Fruit fly (Drosophila melanogaster) whole organism, embryonic: Measurements from ENCODE around the gene Top3alpha.

ENCODE experiments used
- Antp ChIP-seq: fragments of 200-800 bp; sonication (Bioruptor generic); optimal IDR thresholded peaks from 3 replicates; lab custom pipeline; 2016; ENCODE audit warnings: missing biosample characterization, missing genetic modification characterization
- B-H2 ChIP-seq: fragments of 200-800 bp; sonication (Bioruptor generic); optimal IDR thresholded peaks from 2 replicates; lab custom pipeline; 2018; ENCODE audit warnings: missing biosample characterization, mild to moderate bottlenecking, missing genetic modification characterization
- CG11398 ChIP-seq: fragments of 200-800 bp; sonication (Bioruptor generic); optimal IDR thresholded peaks from 2 replicates; lab custom pipeline; 2016; ENCODE audit warnings: missing biosample characterization, missing genetic modification characterization
- CG11695 ChIP-seq: fragments of 200-800 bp; sonication (Bioruptor generic); IDR thresholded peaks from 3 replicates; pipeline ENCODE4 v1.3.6; 2022; ENCODE audit warnings: missing biosample characterization, missing genetic modification characterization
- CG12071 ChIP-seq: fragments of 200-800 bp; sonication (Bioruptor generic); optimal IDR thresholded peaks from 3 replicates; lab custom pipeline; 2018; ENCODE audit warnings: missing biosample characterization, mild to moderate bottlenecking, missing genetic modification characterization
- CG12769 ChIP-seq: fragments of 200-800 bp; sonication (Bioruptor generic); optimal IDR thresholded peaks from 2 replicates; lab custom pipeline; 2019; ENCODE audit warnings: missing biosample characterization, mild to moderate bottlenecking, missing genetic modification characterization, moderate library complexity
- CG12942 ChIP-seq: fragments of 200-800 bp; sonication (Bioruptor generic); optimal IDR thresholded peaks from 3 replicates; lab custom pipeline; 2016; ENCODE audit warnings: missing biosample characterization, missing genetic modification characterization
- CG14050 ChIP-seq: fragments of 200-800 bp; sonication (Bioruptor generic); IDR thresholded peaks from 3 replicates; pipeline ENCODE4 v1.3.6; 2022; ENCODE audit warnings: missing biosample characterization, missing genetic modification characterization
- CG15601 ChIP-seq: fragments of 200-800 bp; sonication (Bioruptor generic); optimal IDR thresholded peaks from 3 replicates; lab custom pipeline; 2019; ENCODE audit warnings: missing biosample characterization, mild to moderate bottlenecking, missing genetic modification characterization, moderate library complexity
- CG16779 ChIP-seq: fragments of 200-800 bp; sonication (Bioruptor generic); IDR thresholded peaks from 2 replicates; pipeline ENCODE4 v1.3.6; 2022; ENCODE audit warnings: missing biosample characterization, missing genetic modification characterization
- CG17186 ChIP-seq: fragments of 200-800 bp; sonication (Bioruptor generic); optimal IDR thresholded peaks from 3 replicates; lab custom pipeline; 2017; ENCODE audit warnings: missing biosample characterization, missing genetic modification reagents, missing genetic modification characterization
- CG17829 ChIP-seq: fragments of 200-800 bp; optimal IDR thresholded peaks from 2 replicates; lab custom pipeline; 2019; ENCODE audit warnings: missing biosample characterization, mild to moderate bottlenecking, missing genetic modification characterization, moderate library complexity
- CG32772 ChIP-seq: fragments of 200-800 bp; sonication (Bioruptor generic); IDR thresholded peaks from 2 replicates; pipeline ENCODE4 v1.3.6; 2022; ENCODE audit warnings: missing biosample characterization, missing genetic modification characterization
- CG5245 ChIP-seq: fragments of 200-800 bp; sonication (Bioruptor generic); optimal IDR thresholded peaks from 3 replicates; lab custom pipeline; 2016; ENCODE audit warnings: missing biosample characterization, missing genetic modification characterization
- CG6254 ChIP-seq: fragments of 200-800 bp; sonication (Bioruptor generic); optimal IDR thresholded peaks from 3 replicates; lab custom pipeline; 2017; ENCODE audit warnings: mild to moderate bottlenecking, missing biosample characterization, missing genetic modification reagents, missing genetic modification characterization
- CG6689 ChIP-seq: fragments of 200-800 bp; sonication (Bioruptor generic); IDR thresholded peaks from 2 replicates; pipeline ENCODE4 v1.3.6; 2022; ENCODE audit warnings: missing biosample characterization, missing genetic modification characterization
- CG6813 ChIP-seq: fragments of 200-800 bp; sonication (Bioruptor generic); optimal IDR thresholded peaks from 2 replicates; lab custom pipeline; 2017; ENCODE audit warnings: missing biosample characterization, missing genetic modification characterization, mild to moderate bottlenecking, moderate library complexity, missing genetic modification reagents
- CG7745 ChIP-seq: fragments of 200-800 bp; sonication (Bioruptor generic); optimal IDR thresholded peaks from 2 replicates; lab custom pipeline; 2018; ENCODE audit warnings: missing biosample characterization, mild to moderate bottlenecking, missing genetic modification characterization, moderate library complexity
- CG8281 ChIP-seq: fragments of 200-800 bp; sonication (Bioruptor generic); optimal IDR thresholded peaks from 2 replicates; lab custom pipeline; 2018; ENCODE audit warnings: missing biosample characterization, mild to moderate bottlenecking, missing genetic modification characterization, moderate library complexity
- CG8290 ChIP-seq, 3 experiments: fragments of 200-800 bp; sonication (Bioruptor generic); optimal IDR thresholded peaks; 2 replicates each; lab custom pipeline; 2016 to 2019; ENCODE audit warnings: missing biosample characterization in 3 of 3, missing genetic modification characterization in 3 of 3, mild to moderate bottlenecking in 2 of 3, moderate library complexity in 1 of 3
- CG8359 ChIP-seq: fragments of 200-800 bp; sonication (Bioruptor generic); optimal IDR thresholded peaks from 2 replicates; lab custom pipeline; 2017; ENCODE audit warnings: missing biosample characterization, mild to moderate bottlenecking, missing genetic modification characterization, borderline replicate concordance
- CrebB ChIP-seq: fragments of 200-800 bp; sonication (Bioruptor generic); optimal IDR thresholded peaks from 3 replicates; lab custom pipeline; 2018; ENCODE audit warnings: missing biosample characterization, mild to moderate bottlenecking, missing genetic modification characterization
- Dek ChIP-seq: fragments of 200-800 bp; sonication (Bioruptor generic); optimal IDR thresholded peaks from 3 replicates; lab custom pipeline; 2019; ENCODE audit warnings: missing biosample characterization, mild to moderate bottlenecking, missing genetic modification characterization, moderate library complexity
- Doc3 ChIP-seq: fragments of 200-800 bp; sonication (Bioruptor generic); IDR thresholded peaks from 3 replicates; pipeline ENCODE4 v1.3.6; 2022; ENCODE audit warnings: missing biosample characterization, missing genetic modification characterization; ENCODE audit not compliant: partially characterized antibody
- ERR ChIP-seq: fragments of 200-800 bp; sonication (Bioruptor generic); optimal IDR thresholded peaks from 2 replicates; lab custom pipeline; 2016; ENCODE audit warnings: missing biosample characterization, missing genetic modification characterization
- HmgZ ChIP-seq: fragments of 200-800 bp; sonication (Bioruptor generic); optimal IDR thresholded peaks from 2 replicates; lab custom pipeline; 2018; ENCODE audit warnings: missing biosample characterization, mild to moderate bottlenecking, missing genetic modification characterization
- Hr3 ChIP-seq: fragments of 200-800 bp; sonication (Bioruptor generic); optimal IDR thresholded peaks from 3 replicates; lab custom pipeline; 2016; ENCODE audit warnings: missing biosample characterization, missing genetic modification characterization
- Kr ChIP-seq: fragments of 200-800 bp; sonication (Bioruptor generic); optimal IDR thresholded peaks from 2 replicates; lab custom pipeline; 2017; ENCODE audit warnings: missing biosample characterization, mild to moderate bottlenecking, missing genetic modification characterization
- Oaz ChIP-seq: fragments of 200-800 bp; sonication (Bioruptor generic); IDR thresholded peaks from 2 replicates; pipeline ENCODE4 v1.3.6; 2022; ENCODE audit warnings: missing biosample characterization, missing genetic modification characterization
- Oli ChIP-seq: fragments of 200-800 bp; sonication (Bioruptor generic); optimal IDR thresholded peaks from 2 replicates; lab custom pipeline; 2018; ENCODE audit warnings: missing biosample characterization, mild to moderate bottlenecking, missing genetic modification characterization, moderate library complexity
- Spps ChIP-seq: fragments of 200-800 bp; sonication (Bioruptor generic); optimal IDR thresholded peaks from 2 replicates; lab custom pipeline; 2018; ENCODE audit warnings: missing biosample characterization, mild to moderate bottlenecking, missing genetic modification characterization
- Stat92E ChIP-seq, 3 experiments: fragments of >200 bp in 2 of 3; fragments of 200-800 bp in 1 of 3; sonication (Bioruptor generic) in 1 of 3; optimal IDR thresholded peaks; 2 replicates each; lab custom pipeline; 2017 to 2019; ENCODE audit warnings: missing biosample characterization in 3 of 3, missing genetic modification characterization in 3 of 3, mild to moderate bottlenecking in 1 of 3, moderate library complexity in 1 of 3
- Xbp1 ChIP-seq: fragments of 200-800 bp; sonication (Bioruptor generic); optimal IDR thresholded peaks from 3 replicates; lab custom pipeline; 2016; ENCODE audit warnings: missing biosample characterization, mild to moderate bottlenecking, missing genetic modification characterization
- bbx ChIP-seq: fragments of 200-800 bp; sonication (Bioruptor generic); IDR thresholded peaks from 2 replicates; pipeline ENCODE4 v1.3.6; 2022; ENCODE audit warnings: missing biosample characterization, missing genetic modification characterization; ENCODE audit not compliant: partially characterized antibody
- dpn ChIP-seq, 2 experiments: fragments of 200-800 bp; sonication (Bioruptor generic); optimal IDR thresholded peaks; 3 replicates each; lab custom pipeline; 2016; ENCODE audit warnings: missing biosample characterization in 2 of 2, missing genetic modification characterization in 2 of 2
- hb ChIP-seq: fragments of 200-800 bp; sonication (Bioruptor generic); IDR thresholded peaks from 3 replicates; pipeline ENCODE4 v1.3.6; 2022; ENCODE audit warnings: missing biosample characterization, missing genetic modification characterization; ENCODE audit not compliant: partially characterized antibody
- hkb ChIP-seq, 2 experiments: fragments of 200-800 bp in 1 of 2; fragments of >200 bp in 1 of 2; sonication (Bioruptor generic) in 1 of 2; IDR thresholded peaks in 1 of 2; optimal IDR thresholded peaks in 1 of 2; 2 replicates each; pipeline versions ENCODE4 v1.3.6 to Lab custom; 2017 to 2022; ENCODE audit warnings: missing biosample characterization in 1 of 2, missing genetic modification characterization in 1 of 2
- ind ChIP-seq: fragments of 200-800 bp; sonication (Bioruptor generic); optimal IDR thresholded peaks from 3 replicates; lab custom pipeline; 2016; ENCODE audit warnings: missing biosample characterization, missing genetic modification characterization
- jumu ChIP-seq: fragments of 200-800 bp; sonication (Bioruptor generic); optimal IDR thresholded peaks from 3 replicates; lab custom pipeline; 2016; ENCODE audit warnings: missing biosample characterization, missing genetic modification characterization
- ken ChIP-seq: fragments of 200-800 bp; sonication (Bioruptor generic); IDR thresholded peaks from 3 replicates; pipeline ENCODE4 v1.3.6; 2022; ENCODE audit warnings: missing biosample characterization, missing genetic modification characterization
- knrl ChIP-seq: fragments of 200-800 bp; sonication (Bioruptor generic); IDR thresholded peaks from 3 replicates; pipeline ENCODE4 v1.3.6; 2022; ENCODE audit warnings: missing biosample characterization, missing genetic modification characterization; ENCODE audit not compliant: partially characterized antibody
- luna ChIP-seq: fragments of 200-800 bp; sonication (Bioruptor generic); optimal IDR thresholded peaks from 2 replicates; lab custom pipeline; 2016; ENCODE audit warnings: missing biosample characterization, missing genetic modification characterization
- odd ChIP-seq: fragments of 200-800 bp; sonication (Bioruptor generic); optimal IDR thresholded peaks from 2 replicates; lab custom pipeline; 2017; ENCODE audit warnings: missing biosample characterization, mild to moderate bottlenecking, missing genetic modification characterization
- pita ChIP-seq: fragments of 200-800 bp; sonication (Bioruptor generic); optimal IDR thresholded peaks from 2 replicates; lab custom pipeline; 2017; ENCODE audit warnings: missing biosample characterization, mild to moderate bottlenecking, missing genetic modification characterization
- run ChIP-seq: fragments of 200-800 bp; sonication (Bioruptor generic); optimal IDR thresholded peaks from 3 replicates; lab custom pipeline; 2018; ENCODE audit warnings: missing biosample characterization, mild to moderate bottlenecking, missing genetic modification characterization
- slp2 ChIP-seq: fragments of 200-800 bp; sonication (Bioruptor generic); optimal IDR thresholded peaks from 2 replicates; lab custom pipeline; 2016; ENCODE audit warnings: missing biosample characterization, missing genetic modification characterization
- tio ChIP-seq: fragments of 200-800 bp; sonication (Bioruptor generic); optimal IDR thresholded peaks from 2 replicates; lab custom pipeline; 2017; ENCODE audit warnings: missing biosample characterization, missing genetic modification characterization, inconsistent platforms
- unc-4 ChIP-seq: fragments of 200-800 bp; sonication (Bioruptor generic); IDR thresholded peaks from 2 replicates; pipeline ENCODE4 v1.3.6; 2022; ENCODE audit warnings: missing biosample characterization, missing genetic modification characterization; ENCODE audit not compliant: partially characterized antibody
- vvl ChIP-seq: fragments of 200-800 bp; sonication (Bioruptor generic); IDR thresholded peaks from 2 replicates; pipeline ENCODE4 v1.3.6; 2022; ENCODE audit warnings: missing biosample characterization, missing genetic modification characterization

Top3alpha gene

DNA sequence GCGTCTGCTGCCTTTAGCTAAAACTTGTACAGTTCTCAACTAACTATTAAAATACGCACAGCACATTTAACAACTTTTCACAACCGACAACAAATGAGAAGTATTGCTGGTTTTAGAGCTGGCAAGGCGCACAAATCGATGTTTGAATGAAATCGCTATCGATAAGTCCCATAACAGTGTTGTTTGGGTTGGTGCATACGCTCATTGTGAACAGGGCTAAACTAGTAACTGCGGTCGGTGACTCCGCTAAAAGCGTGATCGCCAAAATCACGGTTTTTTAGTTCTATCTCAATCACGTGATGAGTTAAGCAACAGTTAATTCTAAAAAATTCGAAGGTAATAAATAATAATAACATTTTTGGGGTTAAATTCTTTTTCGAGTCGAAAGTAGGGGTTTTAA, 44.6 kb upstream of the Top3alpha start, which contains the start of gene Top2 (continued):
- TF ChIP-seq CG12071 (GFP tag; lab: Kevin White, UChicago) (no peak), HmgZ (tag; lab: Kevin White, UChicago) (peak; percentile 84), Xbp1 (GFP tag; lab: Kevin White, UChicago) (peak; percentile 51), CG6813 (GFP tag; lab: Kevin White, UChicago) (no peak), CG5245 (peak; percentile 4), ken (GFP tag; lab: Robert Waterston, UW) (0 out of 3 replicates have a peak, but pooled peaks have one; percentile 7), CrebB (tag; lab: Kevin White, UChicago) (no peak), hkb (optimal IDR thresholded peaks at IDR 0.05; lab: Kevin White, UChicago) (no peak), hkb (GFP tag; IDR thresholded peaks at IDR 0.05; lab: Robert Waterston, UW) (peak; percentile 29; the same call in 1 of the 2 replicates), pita (GFP tag; lab: Kevin White, UChicago) (peak; percentile 95), luna (GFP tag; lab: Kevin White, UChicago) (no peak), CG8281 (tag; lab: Kevin White, UChicago) (no peak), Dek (tag; lab: Kevin White, UChicago) (peak; percentile 54), Antp (GFP tag; lab: Kevin White, UChicago) (peak; percentile 43), hb (GFP tag; lab: Robert Waterston, UW) (peak; percentile 76), CG6254 (GFP tag; lab: Kevin White, UChicago) (no peak), bbx (GFP tag; lab: Robert Waterston, UW) (peak; percentile 84), ind (GFP tag; lab: Kevin White, UChicago) (peak; percentile 35), CG32772 (no peak), CG14050 (GFP tag; lab: Robert Waterston, UW) (no peak), tio (no peak), dpn (GFP tag; optimal IDR thresholded peaks at IDR 0.05; lab: Kevin White, UChicago) (peak; percentile 50 to 70), run (tag; lab: Kevin White, UChicago) (no peak), Spps (no peak), CG7745 (tag; lab: Kevin White, UChicago) (no peak), CG12769 (tag; lab: Kevin White, UChicago) (peak; percentile 23), ERR (GFP tag; lab: Kevin White, UChicago) (peak; percentile 13), CG12942 (GFP tag; lab: Kevin White, UChicago) (peak; percentile 3), CG11398 (GFP tag; lab: Kevin White, UChicago) (no peak), knrl (GFP tag; lab: Robert Waterston, UW) (peak; percentile 86), CG17829 (peak; percentile 74), Kr (GFP tag; lab: Kevin White, UChicago) (no peak), CG8359 (GFP tag; lab: Kevin White, UChicago) (no peak), vvl (GFP tag; lab: Robert Waterston, UW) (peak; percentile 9; the same call in 1 of the 2 replicates), CG16779 (GFP tag; lab: Robert Waterston, UW) (no peak), CG6689 (no peak), Oli (tag; lab: Kevin White, UChicago) (no peak), unc-4 (GFP tag; lab: Robert Waterston, UW) (peak; percentile 83), Stat92E (GFP tag; optimal IDR thresholded peaks at IDR 0.05; lab: Kevin White, UChicago) (no peak), B-H2 (GFP tag; lab: Kevin White, UChicago) (peak; percentile 54), slp2 (no peak), CG11695 (GFP tag; lab: Robert Waterston, UW) (no peak), Oaz (GFP tag; lab: Robert Waterston, UW) (no peak), CG8290 (GFP tag; optimal IDR thresholded peaks at IDR 0.05; lab: Kevin White, UChicago) (peak; percentile 81), CG8290 (tag; optimal IDR thresholded peaks at IDR 0.05; lab: Kevin White, UChicago) (peak in 1 of 2 experiments; percentile 88), CG15601 (tag; lab: Kevin White, UChicago) (peak; percentile 36), CG17186 (peak; percentile 92), odd (no peak), Doc3 (GFP tag; lab: Robert Waterston, UW) (peak; percentile 61), Hr3 (GFP tag; lab: Kevin White, UChicago) (peak; percentile 18), jumu (peak; percentile 39)
